Worm (Caenorhabditis elegans) whole organism, L1 larva: ENCODE data around the gene unc-85.

Experiments used
- ama-1 ChIP-seq: fragments of 150-350 bp; optimal IDR thresholded peaks from 2 replicates; lab custom pipeline; 2014
- dpl-1 ChIP-seq, 3 experiments: fragments of 150-350 bp in 2 of 3; sonication (generic microtip) in 1 of 3; optimal IDR thresholded peaks; 2 replicates each; lab custom pipeline; 2014 to 2017; ENCODE audit warnings: missing biosample characterization in 3 of 3, missing genetic modification characterization in 3 of 3, missing genetic modification reagents in 3 of 3
- elt-2 ChIP-seq: sonication (generic microtip); optimal IDR thresholded peaks from 2 replicates; lab custom pipeline; 2016; ENCODE audit warnings: missing genetic modification characterization, mild to moderate bottlenecking, inconsistent platforms, missing compliant biosample characterization, missing genetic modification reagents
- lin-35 ChIP-seq, 2 experiments: fragments of 150-350 bp; optimal IDR thresholded peaks; 2 replicates each; lab custom pipeline; 2014; ENCODE audit warnings: missing biosample characterization in 2 of 2, missing genetic modification characterization in 2 of 2, missing genetic modification reagents in 2 of 2
- nhr-11 ChIP-seq: fragments of 150-350 bp; optimal IDR thresholded peaks from 2 replicates; lab custom pipeline; 2014; ENCODE audit warnings: missing biosample characterization, missing genetic modification characterization
- nhr-237 ChIP-seq: fragments of 150-350 bp; optimal IDR thresholded peaks from 2 replicates; lab custom pipeline; 2014; ENCODE audit warnings: missing biosample characterization, missing genetic modification characterization
- nhr-28 ChIP-seq: fragments of 150-350 bp; optimal IDR thresholded peaks from 2 replicates; lab custom pipeline; 2014; ENCODE audit warnings: missing biosample characterization, missing genetic modification characterization
- pag-3 ChIP-seq: sonication (generic microtip); optimal IDR thresholded peaks from 2 replicates; lab custom pipeline; 2017; ENCODE audit warnings: missing genetic modification characterization, mild to moderate bottlenecking, missing compliant biosample characterization, antibody characterized with exemption, borderline replicate concordance; ENCODE audit not compliant: insufficient read depth
- sox-4 ChIP-seq: sonication (generic microtip); optimal IDR thresholded peaks from 2 replicates; lab custom pipeline; 2016; ENCODE audit warnings: missing genetic modification characterization, missing compliant biosample characterization
- tlp-1 ChIP-seq: fragments of 150-350 bp; optimal IDR thresholded peaks from 2 replicates; lab custom pipeline; 2014; ENCODE audit warnings: missing biosample characterization, missing genetic modification characterization
- ztf-11 ChIP-seq, 2 experiments: sonication (generic microtip); optimal IDR thresholded peaks; 2 replicates each; lab custom pipeline; 2016 to 2017; ENCODE audit warnings: missing genetic modification characterization in 2 of 2, missing biosample characterization in 1 of 2, missing compliant biosample characterization in 1 of 2
- ztf-4 ChIP-seq: fragments of 150-350 bp; optimal IDR thresholded peaks from 2 replicates; lab custom pipeline; 2014; ENCODE audit warnings: missing biosample characterization, missing genetic modification characterization

DNA sequence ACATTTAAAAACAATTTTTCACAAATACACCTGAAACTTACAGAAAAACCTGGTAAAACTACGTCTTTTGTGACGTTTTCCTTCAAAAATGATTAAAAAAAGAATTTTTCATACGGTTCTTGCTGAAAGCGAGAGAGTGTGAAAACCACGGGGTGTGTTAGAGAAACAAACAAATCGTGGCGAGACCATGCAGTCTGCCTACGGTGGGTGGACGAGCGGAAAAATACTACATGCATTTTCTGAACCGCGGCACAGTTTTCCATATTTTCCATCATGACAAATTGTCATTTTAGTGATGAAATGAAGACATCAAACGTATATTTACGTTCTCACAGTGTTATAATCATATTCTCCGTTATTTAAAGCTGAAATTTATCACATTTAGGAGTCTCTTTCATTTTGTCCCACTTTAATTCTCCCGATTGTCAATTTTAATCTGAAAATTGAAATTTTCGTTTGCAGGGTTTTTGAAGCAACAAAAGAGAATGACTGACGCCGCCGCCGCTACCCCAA lies 4.5 kb downstream of the unc-85 start, which contains the start of the genes F10G7.9 and tsn-1:
- peak; percentile 37 for TF ChIP-seq elt-2 (tag; lab: Kevin White, UChicago)
- peak; percentile 61 to 86 for TF ChIP-seq lin-35 (GFP tag; optimal IDR thresholded peaks at IDR 0.05; lab: Kevin White, UChicago)
- TF ChIP-seq nhr-28 (tag; lab: Kevin White, UChicago) = no peak
- TF ChIP-seq ztf-4 (tag; lab: Kevin White, UChicago) = no peak
- no peak for TF ChIP-seq nhr-11 (tag; lab: Kevin White, UChicago)
- TF ChIP-seq dpl-1 (GFP tag; optimal IDR thresholded peaks at IDR 0.05; lab: Kevin White, UChicago) = peak; percentile 57 to 76 (median 72)
- no peak for TF ChIP-seq tlp-1 (tag; lab: Kevin White, UChicago)
- no peak for TF ChIP-seq pag-3 (tag; lab: Kevin White, UChicago)
- no peak for TF ChIP-seq sox-4
- no peak for TF ChIP-seq ztf-11 (tag; optimal IDR thresholded peaks at IDR 0.05; lab: Kevin White, UChicago)
- TF ChIP-seq nhr-237 (tag; lab: Kevin White, UChicago) = no peak
- TF ChIP-seq ama-1 = no peak
